Fruit fly (Drosophila melanogaster) whole organism, prepupa: ENCODE data around the gene CG5645.

Experiments used
- CG32006 ChIP-seq: fragments of 200-800 bp; sonication (Bioruptor generic); optimal IDR thresholded peaks from 3 replicates; lab custom pipeline; 2017; ENCODE audit warnings: missing biosample characterization, mild to moderate bottlenecking, missing genetic modification characterization
- CG6808 ChIP-seq: fragments of 200-800 bp; sonication (Bioruptor generic); optimal IDR thresholded peaks from 3 replicates; lab custom pipeline; 2017; ENCODE audit warnings: missing biosample characterization, missing genetic modification characterization, mild to moderate bottlenecking, moderate library complexity, missing genetic modification reagents
- CG8632 ChIP-seq: fragments of 200-800 bp; sonication (Bioruptor generic); optimal IDR thresholded peaks from 3 replicates; lab custom pipeline; 2016; ENCODE audit warnings: missing biosample characterization, missing genetic modification characterization
- Hr4 ChIP-seq: fragments of 200-800 bp; sonication (Bioruptor generic); optimal IDR thresholded peaks from 3 replicates; lab custom pipeline; 2016; ENCODE audit warnings: missing biosample characterization, missing genetic modification characterization
- OdsH ChIP-seq: fragments of 200-800 bp; sonication (Bioruptor generic); optimal IDR thresholded peaks from 3 replicates; lab custom pipeline; 2016; ENCODE audit warnings: missing biosample characterization, missing genetic modification characterization
- Sox15 ChIP-seq: fragments of 200-800 bp; sonication (Bioruptor generic); optimal IDR thresholded peaks from 3 replicates; lab custom pipeline; 2016; ENCODE audit warnings: missing biosample characterization, missing genetic modification characterization
- dsx ChIP-seq: fragments of 200-800 bp; optimal IDR thresholded peaks from 3 replicates; lab custom pipeline; 2019; ENCODE audit warnings: missing biosample characterization, mild to moderate bottlenecking, missing genetic modification characterization, moderate library complexity; ENCODE audit not compliant: poor library complexity, severe bottlenecking
- fd59A ChIP-seq: fragments of 200-800 bp; sonication (Bioruptor generic); optimal IDR thresholded peaks from 2 replicates; lab custom pipeline; 2017; ENCODE audit warnings: missing biosample characterization, mild to moderate bottlenecking, missing genetic modification characterization, missing genetic modification reagents

DNA sequence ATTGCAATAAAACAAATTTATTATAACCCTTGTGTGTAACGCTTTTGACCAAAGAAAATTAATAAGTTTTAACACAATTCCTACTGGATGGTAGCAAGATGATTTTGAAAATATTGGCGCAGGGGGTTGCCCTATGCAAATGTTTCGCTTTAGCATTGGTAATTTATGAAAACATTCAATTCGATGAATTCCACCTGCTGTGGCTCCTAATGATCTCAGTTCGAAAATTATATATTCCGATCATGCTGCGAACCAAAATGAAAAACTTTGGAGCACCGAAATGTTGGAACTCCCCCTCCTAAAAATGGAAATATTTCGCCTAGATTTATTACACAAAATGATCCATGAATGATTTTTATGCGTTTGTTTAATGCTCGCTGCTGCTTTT lies 50.8 kb downstream of the CG5645 start:
- no peak for TF ChIP-seq CG32006 (GFP tag; lab: Kevin White, UChicago)
- TF ChIP-seq CG6808 = no peak
- TF ChIP-seq Sox15 (GFP tag; lab: Kevin White, UChicago) = no peak
- no peak for TF ChIP-seq dsx (GFP tag; lab: Kevin White, UChicago)
- TF ChIP-seq CG8632 (GFP tag; lab: Kevin White, UChicago) = no peak
- no peak for TF ChIP-seq Hr4 (GFP tag; lab: Kevin White, UChicago)
- no peak for TF ChIP-seq OdsH (GFP tag; lab: Kevin White, UChicago)
- no peak for TF ChIP-seq fd59A
